4 worm cellular contexts compared by ENCODE assay signal in the genomic region with DNA sequence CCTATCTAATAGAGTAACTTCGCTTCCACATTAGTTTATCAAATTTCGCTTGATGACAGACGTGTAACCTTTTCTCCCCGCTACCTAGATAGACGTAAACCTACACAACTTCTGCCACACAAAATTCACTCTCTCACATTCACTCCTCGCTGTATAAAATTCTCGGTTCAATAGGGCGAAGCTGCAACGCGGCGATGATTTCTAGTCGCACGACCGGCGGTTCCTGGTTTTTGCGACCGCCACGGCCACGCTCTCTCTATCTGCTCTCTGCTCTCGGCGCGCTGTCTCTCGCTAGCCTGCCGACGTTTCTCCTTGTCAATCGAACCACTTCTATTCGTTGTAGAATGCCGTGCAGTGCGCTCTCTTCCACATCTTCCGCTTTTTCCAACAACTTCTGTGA.
TF ChIP-seq lines count a peak whose summit lies in the region.

No protein-coding gene starts in this region.

TF ChIP-seq in whole organism, L2 larva, 48 proteins besides CTCF, POLR2A, EP300 and RAD21 (continued from another document):
- TF ChIP-seq egl-27 (tag; optimal IDR thresholded peaks at IDR 0.05; lab: Kevin White, UChicago) (peak; percentile 40), nhr-77 (tag; optimal IDR thresholded peaks at IDR 0.05; lab: Kevin White, UChicago) (no peak), lin-11 (tag; optimal IDR thresholded peaks at IDR 0.05; lab: Kevin White, UChicago) (peak; percentile 59), ceh-82 (tag; optimal IDR thresholded peaks at IDR 0.05; lab: Kevin White, UChicago) (no peak), sem-4 (tag; optimal IDR thresholded peaks at IDR 0.05; lab: Kevin White, UChicago) (peak; percentile 37), fos-1 (tag; optimal IDR thresholded peaks at IDR 0.05; lab: Kevin White, UChicago) (peak; percentile 91), unc-39 (tag; optimal IDR thresholded peaks at IDR 0.05; lab: Kevin White, UChicago) (peak; percentile 12), nhr-25 (tag; optimal IDR thresholded peaks at IDR 0.05; lab: Kevin White, UChicago) (peak; percentile 58), nhr-11 (tag; optimal IDR thresholded peaks at IDR 0.05; lab: Kevin White, UChicago) (peak; percentile 49), mdl-1 (tag; optimal IDR thresholded peaks at IDR 0.05; lab: Kevin White, UChicago) (peak in 1 of 2 experiments; percentile 40), snpc-4 (tag; optimal IDR thresholded peaks at IDR 0.05; lab: Kevin White, UChicago) (peak; percentile 87), skn-1 (tag; optimal IDR thresholded peaks at IDR 0.05; lab: Kevin White, UChicago) (no peak), unc-55 (GFP tag; optimal IDR thresholded peaks at IDR 0.05; lab: Kevin White, UChicago) (peak; percentile 80), lsy-2 (tag; optimal IDR thresholded peaks at IDR 0.05; lab: Kevin White, UChicago) (peak; percentile 1 to 76), gmeb-1 (tag; optimal IDR thresholded peaks at IDR 0.05; lab: Kevin White, UChicago) (peak; percentile 61), ama-1 (optimal IDR thresholded peaks at IDR 0.05; lab: Kevin White, UChicago) (peak; percentile 4), crh-2 (tag; optimal IDR thresholded peaks at IDR 0.05; lab: Kevin White, UChicago) (peak; percentile 93), elt-1 (tag; optimal IDR thresholded peaks at IDR 0.05; lab: Kevin White, UChicago) (no peak), lin-13 (GFP tag; optimal IDR thresholded peaks at IDR 0.05; lab: Kevin White, UChicago) (peak; percentile 58), dmd-4 (tag; optimal IDR thresholded peaks at IDR 0.05; lab: Kevin White, UChicago) (no peak), sma-9 (GFP tag; optimal IDR thresholded peaks at IDR 0.05; lab: Kevin White, UChicago) (peak; percentile 49), sma-9 (tag; optimal IDR thresholded peaks at IDR 0.05; lab: Kevin White, UChicago) (no peak), ztf-11 (tag; optimal IDR thresholded peaks at IDR 0.05; lab: Kevin White, UChicago) (no peak), mab-5 (tag; optimal IDR thresholded peaks at IDR 0.05; lab: Kevin White, UChicago) (peak; percentile 50), ztf-4 (tag; optimal IDR thresholded peaks at IDR 0.05; lab: Kevin White, UChicago) (no peak), nhr-21 (tag; optimal IDR thresholded peaks at IDR 0.05; lab: Kevin White, UChicago) (peak; percentile 59), ZK546.5 (tag; optimal IDR thresholded peaks at IDR 0.05; lab: Kevin White, UChicago) (no peak)

TF ChIP-seq in whole organism, L4 larva, 104 proteins besides CTCF, POLR2A, EP300 and RAD21 (continued from another document and continues in another):
- TF ChIP-seq nhr-76 (tag; optimal IDR thresholded peaks at IDR 0.05; lab: Kevin White, UChicago) = no peak
- peak; percentile 11 for TF ChIP-seq nhr-102 (tag; optimal IDR thresholded peaks at IDR 0.05; lab: Kevin White, UChicago)
- TF ChIP-seq mes-2 (tag; optimal IDR thresholded peaks at IDR 0.05; lab: Kevin White, UChicago; ENCODE audit: poor library complexity, severe bottlenecking) = peak; percentile 84
- no peak for TF ChIP-seq zip-11 (GFP tag; IDR thresholded peaks at IDR 0.05; lab: Robert Waterston, UW)
- TF ChIP-seq lir-3 (tag; optimal IDR thresholded peaks at IDR 0.05; lab: Kevin White, UChicago) = no peak
- TF ChIP-seq Y75B8A.6 (GFP tag; IDR thresholded peaks at IDR 0.05; lab: Robert Waterston, UW) = no peak
- no peak for TF ChIP-seq lin-39 (tag; optimal IDR thresholded peaks at IDR 0.05; lab: Kevin White, UChicago)
- TF ChIP-seq dve-1 (tag; optimal IDR thresholded peaks at IDR 0.05; lab: Kevin White, UChicago; ENCODE audit: insufficient read depth) = peak; percentile 56
- TF ChIP-seq dmd-8 (GFP tag; IDR thresholded peaks at IDR 0.05; lab: Robert Waterston, UW) = no peak
- peak; percentile 75 for TF ChIP-seq T20F7.1 (GFP tag; optimal IDR thresholded peaks at IDR 0.05; lab: Kevin White, UChicago)
- 0 out of 2 replicates have a peak, but pooled peaks have one; percentile 51 for TF ChIP-seq nhr-42 (GFP tag; IDR thresholded peaks at IDR 0.05; lab: Robert Waterston, UW)
- TF ChIP-seq lin-15B (tag; optimal IDR thresholded peaks at IDR 0.05; lab: Kevin White, UChicago) = no peak
- no peak for TF ChIP-seq tag-97 (GFP tag; IDR thresholded peaks at IDR 0.05; lab: Robert Waterston, UW)
- peak; percentile 15 for TF ChIP-seq zfp-2 (tag; optimal IDR thresholded peaks at IDR 0.05; lab: Kevin White, UChicago)
- peak; percentile 92 for TF ChIP-seq lin-38 (GFP tag; IDR thresholded peaks at IDR 0.05; lab: Robert Waterston, UW)
- TF ChIP-seq F37D6.2 (tag; optimal IDR thresholded peaks at IDR 0.05; lab: Kevin White, UChicago) = peak; percentile 22
- peak; percentile 98 for TF ChIP-seq nhr-6 (tag; optimal IDR thresholded peaks at IDR 0.05; lab: Kevin White, UChicago)
- TF ChIP-seq nhr-41 (GFP tag; IDR thresholded peaks at IDR 0.05; lab: Robert Waterston, UW) = 0 out of 2 replicates have a peak, but pooled peaks have one; percentile 40
- no peak for TF ChIP-seq ceh-82 (tag; optimal IDR thresholded peaks at IDR 0.05; lab: Kevin White, UChicago)
- TF ChIP-seq ctbp-1 (GFP tag; IDR thresholded peaks at IDR 0.05; lab: Robert Waterston, UW) = peak; percentile 62; the same call in 1 of the 2 replicates
- 0 out of 2 replicates have a peak, but pooled peaks have one; percentile 31 for TF ChIP-seq F44E2.7 (GFP tag; IDR thresholded peaks at IDR 0.05; lab: Robert Waterston, UW)
- TF ChIP-seq arid-1 (GFP tag; conservative IDR thresholded peaks at IDR 0.05; lab: Robert Waterston, UW) = 0 out of 2 replicates have a peak, but pooled peaks have one; percentile 5
- peak; percentile 90 for TF ChIP-seq hlh-11 (tag; optimal IDR thresholded peaks at IDR 0.05; lab: Kevin White, UChicago)
- no peak for TF ChIP-seq F26F4.8 (GFP tag; conservative IDR thresholded peaks at IDR 0.05; lab: Robert Waterston, UW)
- TF ChIP-seq dmd-6 (GFP tag; IDR thresholded peaks at IDR 0.05; lab: Robert Waterston, UW) = peak; percentile 88
- TF ChIP-seq egl-27 (tag; optimal IDR thresholded peaks at IDR 0.05; lab: Kevin White, UChicago) = no peak
- peak; percentile 94 for TF ChIP-seq set-16 (GFP tag; IDR thresholded peaks at IDR 0.05; lab: Robert Waterston, UW)
- TF ChIP-seq lin-13 (GFP tag; optimal IDR thresholded peaks at IDR 0.05; lab: Kevin White, UChicago) = peak; percentile 87
- no peak for TF ChIP-seq Y5F2A.4 (GFP tag; optimal IDR thresholded peaks at IDR 0.05; lab: Kevin White, UChicago)
- peak; percentile 35 for TF ChIP-seq fkh-10 (GFP tag; optimal IDR thresholded peaks at IDR 0.05; lab: Kevin White, UChicago)
- TF ChIP-seq mep-1 (tag; optimal IDR thresholded peaks at IDR 0.05; lab: Kevin White, UChicago) = peak; percentile 93
- no peak for TF ChIP-seq ceh-62 (tag; optimal IDR thresholded peaks at IDR 0.05; lab: Kevin White, UChicago)
- no peak for TF ChIP-seq sdz-12 (GFP tag; optimal IDR thresholded peaks at IDR 0.05; lab: Kevin White, UChicago)

TF ChIP-seq in whole organism, late embryonic, 69 proteins besides CTCF, POLR2A, EP300 and RAD21 (continued from another document):
- TF ChIP-seq fax-1 (tag; optimal IDR thresholded peaks at IDR 0.05; lab: Kevin White, UChicago) = no peak
- TF ChIP-seq pqm-1 (tag; optimal IDR thresholded peaks at IDR 0.05; lab: Kevin White, UChicago) = peak; percentile 15
- TF ChIP-seq rnt-1 (tag; optimal IDR thresholded peaks at IDR 0.05; lab: Kevin White, UChicago) = peak; percentile 60
- no peak for TF ChIP-seq ceh-6 (GFP tag; optimal IDR thresholded peaks at IDR 0.05; lab: Kevin White, UChicago)
- no peak for TF ChIP-seq lim-6 (tag; optimal IDR thresholded peaks at IDR 0.05; lab: Kevin White, UChicago)
- TF ChIP-seq ceh-48 (tag; optimal IDR thresholded peaks at IDR 0.05; lab: Kevin White, UChicago) = no peak
- peak; percentile 22 for TF ChIP-seq dve-1 (tag; optimal IDR thresholded peaks at IDR 0.05; lab: Kevin White, UChicago)
- TF ChIP-seq syd-9 (tag; optimal IDR thresholded peaks at IDR 0.05; lab: Kevin White, UChicago) = peak; percentile 24
- peak; percentile 38 for TF ChIP-seq ets-4 (tag; optimal IDR thresholded peaks at IDR 0.05; lab: Kevin White, UChicago)
- peak; percentile 54 for TF ChIP-seq ref-2 (tag; optimal IDR thresholded peaks at IDR 0.05; lab: Kevin White, UChicago)

TF ChIP-seq in whole organism, mixed stage, embryonic, 35 proteins besides CTCF, POLR2A, EP300 and RAD21 (continued from another document):
- no peak for TF ChIP-seq pha-4 (tag; optimal IDR thresholded peaks at IDR 0.05; lab: Kevin White, UChicago)
- no peak for TF ChIP-seq unc-120 (tag; optimal IDR thresholded peaks at IDR 0.05; lab: Kevin White, UChicago; ENCODE audit: poor library complexity, severe bottlenecking)
- TF ChIP-seq ceh-83 (GFP tag; optimal IDR thresholded peaks at IDR 0.05; lab: Kevin White, UChicago) = peak; percentile 32
- no peak for TF ChIP-seq elt-3 (tag; optimal IDR thresholded peaks at IDR 0.05; lab: Kevin White, UChicago)
- TF ChIP-seq ham-2 (GFP tag; optimal IDR thresholded peaks at IDR 0.05; lab: Kevin White, UChicago) = peak; percentile 54
- TF ChIP-seq blmp-1 (tag; optimal IDR thresholded peaks at IDR 0.05; lab: Kevin White, UChicago) = no peak
